Fruit fly (Drosophila melanogaster) whole organism, prepupa: ENCODE data around the gene Sgt.

Experiments
- CG10631 ChIP-seq: fragments of 200-800 bp; sonication (Bioruptor generic); optimal IDR thresholded peaks from 2 replicates; lab custom pipeline; 2016; ENCODE audit warnings: missing biosample characterization, missing genetic modification characterization
- CG10669 ChIP-seq: fragments of 200-800 bp; sonication (Bioruptor generic); optimal IDR thresholded peaks from 3 replicates; lab custom pipeline; 2018; ENCODE audit warnings: missing biosample characterization, mild to moderate bottlenecking, missing genetic modification characterization, moderate library complexity
- CG11294 ChIP-seq: fragments of 200-800 bp; sonication (Bioruptor generic); IDR thresholded peaks from 2 replicates; pipeline ENCODE4 v1.3.6; 2022; ENCODE audit warnings: missing biosample characterization, missing genetic modification characterization
- CG11762 ChIP-seq: fragments of 200-800 bp; sonication (Bioruptor generic); optimal IDR thresholded peaks from 3 replicates; lab custom pipeline; 2016; ENCODE audit warnings: missing biosample characterization, missing genetic modification characterization; ENCODE audit not compliant: insufficient read depth
- CG15336 ChIP-seq: fragments of 200-800 bp; sonication (Bioruptor generic); IDR thresholded peaks from 2 replicates; pipeline ENCODE4 v1.3.6; 2022; ENCODE audit warnings: missing biosample characterization, missing genetic modification characterization
- CG16779 ChIP-seq: fragments of 200-800 bp; sonication (Bioruptor generic); optimal IDR thresholded peaks from 3 replicates; lab custom pipeline; 2017; ENCODE audit warnings: missing biosample characterization, mild to moderate bottlenecking, missing genetic modification characterization
- CG3032 ChIP-seq: fragments of 200-800 bp; optimal IDR thresholded peaks from 2 replicates; lab custom pipeline; 2019; ENCODE audit warnings: missing biosample characterization, mild to moderate bottlenecking, missing genetic modification characterization, moderate library complexity
- CG31627 ChIP-seq: fragments of 200-800 bp; sonication (Bioruptor generic); optimal IDR thresholded peaks from 3 replicates; lab custom pipeline; 2016; ENCODE audit warnings: missing biosample characterization, missing genetic modification characterization
- CG32006 ChIP-seq: fragments of 200-800 bp; sonication (Bioruptor generic); optimal IDR thresholded peaks from 3 replicates; lab custom pipeline; 2017; ENCODE audit warnings: missing biosample characterization, mild to moderate bottlenecking, missing genetic modification characterization
- CG34406 ChIP-seq: fragments of 200-800 bp; sonication (Bioruptor generic); optimal IDR thresholded peaks from 3 replicates; lab custom pipeline; 2016; ENCODE audit warnings: missing biosample characterization, missing genetic modification characterization
- CG4318 ChIP-seq: fragments of 200-800 bp; sonication (Bioruptor generic); optimal IDR thresholded peaks from 3 replicates; lab custom pipeline; 2017; ENCODE audit warnings: missing biosample characterization, mild to moderate bottlenecking, missing genetic modification characterization
- CG6163 ChIP-seq: fragments of 200-800 bp; sonication (Bioruptor generic); IDR thresholded peaks from 3 replicates; pipeline ENCODE4 v1.3.6; 2022; ENCODE audit warnings: missing biosample characterization, missing genetic modification characterization
- CG6276 ChIP-seq: fragments of 200-800 bp; sonication (Bioruptor generic); optimal IDR thresholded peaks from 2 replicates; lab custom pipeline; 2017; ENCODE audit warnings: missing biosample characterization, mild to moderate bottlenecking, missing genetic modification characterization
- CG6792 ChIP-seq: fragments of 200-800 bp; sonication (Bioruptor generic); optimal IDR thresholded peaks from 3 replicates; lab custom pipeline; 2016; ENCODE audit warnings: missing biosample characterization, missing genetic modification characterization
- CG6854 ChIP-seq: fragments of 200-800 bp; sonication (Bioruptor generic); optimal IDR thresholded peaks from 2 replicates; lab custom pipeline; 2017; ENCODE audit warnings: missing biosample characterization, mild to moderate bottlenecking, missing genetic modification characterization
- CG8119 ChIP-seq: fragments of 200-800 bp; sonication (Bioruptor generic); IDR thresholded peaks from 3 replicates; pipeline ENCODE4 v1.3.6; 2022; ENCODE audit warnings: missing biosample characterization, missing genetic modification characterization
- CG8632 ChIP-seq: fragments of 200-800 bp; sonication (Bioruptor generic); optimal IDR thresholded peaks from 3 replicates; lab custom pipeline; 2016; ENCODE audit warnings: missing biosample characterization, missing genetic modification characterization
- CG9139 ChIP-seq: fragments of 200-800 bp; sonication (Bioruptor generic); optimal IDR thresholded peaks from 3 replicates; lab custom pipeline; 2017; ENCODE audit warnings: missing biosample characterization, mild to moderate bottlenecking, missing genetic modification characterization
- Eip75B ChIP-seq: fragments of 200-800 bp; sonication (Bioruptor generic); optimal IDR thresholded peaks from 3 replicates; lab custom pipeline; 2016; ENCODE audit warnings: missing biosample characterization, missing genetic modification characterization
- Eip78C ChIP-seq: fragments of 200-800 bp; sonication (Bioruptor generic); peaks from one replicate; lab custom pipeline; 2016; ENCODE audit warnings: missing biosample characterization, missing genetic modification characterization
- Eip93F ChIP-seq: fragments of 200-800 bp; sonication (Bioruptor generic); optimal IDR thresholded peaks from 2 replicates; lab custom pipeline; 2016; ENCODE audit warnings: missing biosample characterization, mild to moderate bottlenecking, missing genetic modification characterization
- Ets21C ChIP-seq: fragments of 200-800 bp; sonication (Bioruptor generic); optimal IDR thresholded peaks from 3 replicates; lab custom pipeline; 2016; ENCODE audit warnings: missing biosample characterization, missing genetic modification characterization
- Ets96B ChIP-seq: fragments of 200-800 bp; optimal IDR thresholded peaks from 2 replicates; lab custom pipeline; 2019; ENCODE audit warnings: missing biosample characterization, mild to moderate bottlenecking, missing genetic modification characterization, moderate library complexity
- Gug ChIP-seq: fragments of 200-800 bp; sonication (Bioruptor generic); IDR thresholded peaks from 2 replicates; pipeline ENCODE4 v1.3.6; 2022; ENCODE audit warnings: missing biosample characterization, missing genetic modification characterization
- Hr38 ChIP-seq: sonication (Bioruptor generic); optimal IDR thresholded peaks from 2 replicates; lab custom pipeline; 2016; ENCODE audit warnings: missing biosample characterization, missing genetic modification characterization
- Hr4 ChIP-seq: fragments of 200-800 bp; sonication (Bioruptor generic); optimal IDR thresholded peaks from 3 replicates; lab custom pipeline; 2016; ENCODE audit warnings: missing biosample characterization, missing genetic modification characterization
- Lpt ChIP-seq: fragments of 200-800 bp; sonication (Bioruptor generic); optimal IDR thresholded peaks from 3 replicates; lab custom pipeline; 2016; ENCODE audit warnings: missing biosample characterization, missing genetic modification characterization
- Met ChIP-seq: fragments of 200-800 bp; sonication (Bioruptor generic); optimal IDR thresholded peaks from 3 replicates; lab custom pipeline; 2016; ENCODE audit warnings: missing biosample characterization, missing genetic modification characterization
- OdsH ChIP-seq: fragments of 200-800 bp; sonication (Bioruptor generic); optimal IDR thresholded peaks from 3 replicates; lab custom pipeline; 2016; ENCODE audit warnings: missing biosample characterization, missing genetic modification characterization
- Smox ChIP-seq: fragments of 200-800 bp; sonication (Bioruptor generic); optimal IDR thresholded peaks from 3 replicates; lab custom pipeline; 2016; ENCODE audit warnings: missing biosample characterization, missing genetic modification characterization
- Sox102F ChIP-seq: fragments of 200-800 bp; sonication (Bioruptor generic); optimal IDR thresholded peaks from 2 replicates; lab custom pipeline; 2016; ENCODE audit warnings: missing biosample characterization, mild to moderate bottlenecking, missing genetic modification characterization
- acj6 ChIP-seq: fragments of 200-800 bp; sonication (Bioruptor generic); optimal IDR thresholded peaks from 3 replicates; lab custom pipeline; 2016; ENCODE audit warnings: missing biosample characterization, missing genetic modification characterization
- cyc ChIP-seq: fragments of 200-800 bp; sonication (Bioruptor generic); optimal IDR thresholded peaks from 3 replicates; lab custom pipeline; 2016; ENCODE audit warnings: missing biosample characterization, missing genetic modification characterization
- dac ChIP-seq: fragments of 200-800 bp; sonication (Bioruptor generic); optimal IDR thresholded peaks from 2 replicates; lab custom pipeline; 2017; ENCODE audit warnings: missing biosample characterization, mild to moderate bottlenecking, missing genetic modification characterization
- dsx ChIP-seq: fragments of 200-800 bp; optimal IDR thresholded peaks from 3 replicates; lab custom pipeline; 2019; ENCODE audit warnings: missing biosample characterization, mild to moderate bottlenecking, missing genetic modification characterization, moderate library complexity; ENCODE audit not compliant: poor library complexity, severe bottlenecking
- eg ChIP-seq: fragments of 200-800 bp; sonication (Bioruptor generic); IDR thresholded peaks from 3 replicates; pipeline ENCODE4 v1.3.6; 2022; ENCODE audit warnings: missing biosample characterization, missing genetic modification characterization
- fd85E ChIP-seq: fragments of 200-800 bp; sonication (Bioruptor generic); optimal IDR thresholded peaks from 3 replicates; lab custom pipeline; 2016; ENCODE audit warnings: missing biosample characterization, missing genetic modification characterization
- fkh ChIP-seq: fragments of 200-800 bp; sonication (Bioruptor generic); optimal IDR thresholded peaks from 3 replicates; lab custom pipeline; 2017; ENCODE audit warnings: missing biosample characterization, mild to moderate bottlenecking, missing genetic modification characterization, moderate library complexity
- net ChIP-seq: fragments of 200-800 bp; sonication (Bioruptor generic); optimal IDR thresholded peaks from 3 replicates; lab custom pipeline; 2016; ENCODE audit warnings: missing biosample characterization, missing genetic modification characterization
- pdm3 ChIP-seq: fragments of 200-800 bp; sonication (Bioruptor generic); optimal IDR thresholded peaks from 3 replicates; lab custom pipeline; 2016; ENCODE audit warnings: missing biosample characterization, missing genetic modification characterization
- salr ChIP-seq, 2 experiments: fragments of 200-800 bp; sonication (Bioruptor generic); optimal IDR thresholded peaks; 3 replicates each; lab custom pipeline; 2016 to 2018; ENCODE audit warnings: missing biosample characterization in 2 of 2, missing genetic modification characterization in 2 of 2, mild to moderate bottlenecking in 1 of 2
- spab ChIP-seq: fragments of 200-800 bp; sonication (Bioruptor generic); optimal IDR thresholded peaks from 2 replicates; lab custom pipeline; 2017; ENCODE audit warnings: missing biosample characterization, mild to moderate bottlenecking, missing genetic modification characterization, missing genetic modification reagents
- ss ChIP-seq, 2 experiments: fragments of 200-800 bp; sonication (Bioruptor generic); optimal IDR thresholded peaks; 2 replicates in 1 of 2; 3 replicates in 1 of 2; lab custom pipeline; 2017 to 2018; ENCODE audit warnings: mild to moderate bottlenecking in 2 of 2, missing biosample characterization in 2 of 2, missing genetic modification characterization in 2 of 2, moderate library complexity in 1 of 2
- svp ChIP-seq: fragments of 200-800 bp; sonication (Bioruptor generic); peaks from one replicate; lab custom pipeline; 2016; ENCODE audit warnings: missing biosample characterization, missing genetic modification characterization
- vri ChIP-seq: fragments of 200-800 bp; sonication (Bioruptor generic); optimal IDR thresholded peaks from 3 replicates; lab custom pipeline; 2016; ENCODE audit warnings: missing biosample characterization, mild to moderate bottlenecking, missing genetic modification characterization

Gene Sgt

DNA sequence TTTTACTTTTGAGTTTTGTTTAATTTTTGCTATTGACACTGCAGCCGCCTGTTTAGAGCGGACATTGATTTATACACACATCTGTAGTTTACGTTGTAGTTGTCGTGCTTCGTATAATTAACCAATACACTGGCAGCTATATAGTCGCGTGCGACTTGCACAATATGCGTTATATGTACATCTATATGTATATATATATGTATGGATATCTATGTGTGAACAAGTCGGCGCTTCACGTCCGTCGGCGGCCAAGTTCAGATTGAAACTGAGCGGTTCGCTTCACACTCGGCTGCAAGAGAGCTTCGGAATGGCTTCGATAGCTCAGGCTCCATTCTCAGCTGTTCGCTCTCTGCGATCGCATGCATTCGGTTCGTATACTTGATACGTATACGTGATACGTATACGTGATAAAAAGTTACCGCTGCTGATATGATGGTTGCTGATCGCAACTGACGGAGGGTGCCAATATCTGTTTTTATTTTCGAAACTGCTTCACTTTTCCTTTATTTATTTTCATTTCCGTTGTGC, 43.4 kb upstream of the Sgt start (continued):
- TF ChIP-seq CG32006 (GFP tag; lab: Kevin White, UChicago) (no peak), Gug (peak; percentile 14; the same call in 1 of the 2 replicates), Sox102F (GFP tag; lab: Kevin White, UChicago) (peak; percentile 39), pdm3 (peak; percentile 7), svp (GFP tag; lab: Kevin White, UChicago) (peak; percentile 92), eg (GFP tag; lab: Robert Waterston, UW) (peak; percentile 72), CG3032 (peak; percentile 8), CG6163 (peak; percentile 64), CG15336 (GFP tag; lab: Robert Waterston, UW) (peak; percentile 59), fkh (GFP tag; lab: Kevin White, UChicago) (peak; percentile 65), acj6 (GFP tag; lab: Kevin White, UChicago) (no peak), Hr4 (GFP tag; lab: Kevin White, UChicago) (no peak), Hr38 (GFP tag; lab: Kevin White, UChicago) (no peak), vri (GFP tag; lab: Kevin White, UChicago) (peak; percentile 63), CG34406 (peak; percentile 1), CG6854 (GFP tag; lab: Kevin White, UChicago) (peak; percentile 25), Eip75B (GFP tag; lab: Kevin White, UChicago) (peak; percentile 41), OdsH (GFP tag; lab: Kevin White, UChicago) (no peak), salr (GFP tag; optimal IDR thresholded peaks at IDR 0.05; lab: Kevin White, UChicago) (peak; percentile 0 to 14), CG11294 (GFP tag; lab: Robert Waterston, UW) (no peak), ss (GFP tag; optimal IDR thresholded peaks at IDR 0.05; lab: Kevin White, UChicago) (peak; percentile 72 to 87)

DNA sequence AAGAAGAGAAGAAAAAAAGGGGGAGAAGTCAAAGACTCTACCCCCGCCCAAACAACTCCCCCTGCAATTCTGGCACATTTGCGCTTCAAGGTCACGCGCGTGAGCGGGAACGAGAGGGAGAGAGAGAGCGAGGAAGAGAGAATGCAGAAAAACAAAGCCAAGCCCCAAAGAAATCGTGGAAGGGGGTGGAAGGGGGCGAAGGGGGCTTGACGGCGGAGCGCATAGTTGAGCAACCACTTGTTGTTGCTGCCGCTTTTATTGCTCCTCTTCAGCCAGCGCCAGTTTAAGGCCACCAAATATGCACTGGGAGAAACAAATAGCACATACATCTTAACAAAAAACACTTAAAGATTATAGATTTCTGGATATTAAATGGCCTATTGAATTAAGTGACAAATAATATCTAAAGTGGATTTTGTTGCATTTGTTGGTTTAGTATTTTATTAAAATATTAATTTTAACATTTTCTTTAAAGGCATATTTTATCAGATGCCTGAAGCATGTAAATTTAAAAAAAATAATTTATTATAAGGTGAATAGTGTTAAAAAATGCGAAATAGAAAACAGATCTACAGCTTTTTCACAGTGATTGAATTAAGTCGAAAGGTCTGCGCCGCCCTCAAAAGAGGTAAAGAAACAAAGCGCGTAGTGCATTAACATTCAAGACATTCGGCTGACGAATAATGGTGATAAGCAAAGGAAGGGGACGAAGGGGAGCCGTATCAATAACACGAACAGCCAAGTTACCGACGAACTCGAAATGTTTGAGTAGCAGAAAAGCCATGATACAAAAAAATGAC, 41.4 kb upstream of the Sgt start:
- peak; percentile 20 to 90 for TF ChIP-seq salr (GFP tag; optimal IDR thresholded peaks at IDR 0.05; lab: Kevin White, UChicago)
- TF ChIP-seq Met (GFP tag; lab: Kevin White, UChicago), result peak; percentile 94
- peak; percentile 55 for TF ChIP-seq vri (GFP tag; lab: Kevin White, UChicago)
- TF ChIP-seq Eip93F (GFP tag; lab: Kevin White, UChicago), result peak; percentile 35
- peak; percentile 82 for TF ChIP-seq CG4318 (GFP tag; lab: Kevin White, UChicago)
- TF ChIP-seq Eip75B (GFP tag; lab: Kevin White, UChicago), result peak; percentile 85
- peak; percentile 87 for TF ChIP-seq CG16779 (tag; lab: Kevin White, UChicago)
- no peak for TF ChIP-seq CG9139 (GFP tag; lab: Kevin White, UChicago)
- TF ChIP-seq CG6854 (GFP tag; lab: Kevin White, UChicago), result peak; percentile 79
- peak; percentile 64 for TF ChIP-seq dsx (GFP tag; lab: Kevin White, UChicago)
- TF ChIP-seq Lpt, result peak; percentile 93
- TF ChIP-seq ss (GFP tag; optimal IDR thresholded peaks at IDR 0.05; lab: Kevin White, UChicago), result peak; percentile 59 to 84
- peak; percentile 87 for TF ChIP-seq CG6276 (GFP tag; lab: Kevin White, UChicago)
- peak; percentile 91 for TF ChIP-seq CG34406
- TF ChIP-seq cyc (GFP tag; lab: Kevin White, UChicago), result peak; percentile 70
- peak; percentile 94 for TF ChIP-seq CG8119 (GFP tag; lab: Robert Waterston, UW)
- TF ChIP-seq fd85E (GFP tag; lab: Kevin White, UChicago), result peak; percentile 85
- peak; percentile 73 for TF ChIP-seq Sox102F (GFP tag; lab: Kevin White, UChicago)
- TF ChIP-seq Hr38 (GFP tag; lab: Kevin White, UChicago), result no peak
- peak; percentile 97 for TF ChIP-seq CG8632 (GFP tag; lab: Kevin White, UChicago)
- peak; percentile 98 for TF ChIP-seq spab (GFP tag; lab: Kevin White, UChicago)
- peak; percentile 95 for TF ChIP-seq acj6 (GFP tag; lab: Kevin White, UChicago)
- TF ChIP-seq CG31627 (GFP tag; lab: Kevin White, UChicago), result peak; percentile 83
- peak; percentile 84 for TF ChIP-seq OdsH (GFP tag; lab: Kevin White, UChicago)
- peak; percentile 95 for TF ChIP-seq CG11762 (GFP tag; lab: Kevin White, UChicago)
- TF ChIP-seq CG6163, result peak; percentile 90
- TF ChIP-seq dac (GFP tag; lab: Kevin White, UChicago), result peak; percentile 68
- TF ChIP-seq pdm3, result peak; percentile 86
- peak; percentile 46 for TF ChIP-seq Ets21C (GFP tag; lab: Kevin White, UChicago)
- TF ChIP-seq Eip78C (GFP tag; lab: Kevin White, UChicago), result peak; percentile 94
- TF ChIP-seq Smox, result peak; percentile 77
- peak; percentile 97 for TF ChIP-seq CG10669 (GFP tag; lab: Kevin White, UChicago)
- TF ChIP-seq CG6792 (GFP tag; lab: Kevin White, UChicago), result peak; percentile 93
- peak; percentile 62 for TF ChIP-seq Ets96B (tag; lab: Kevin White, UChicago)
- TF ChIP-seq Hr4 (GFP tag; lab: Kevin White, UChicago), result peak; percentile 66
- TF ChIP-seq CG3032, result peak; percentile 99
- peak; percentile 73 for TF ChIP-seq net
- peak; percentile 86 for TF ChIP-seq CG11294 (GFP tag; lab: Robert Waterston, UW)
- peak; percentile 90 for TF ChIP-seq CG10631 (GFP tag; lab: Kevin White, UChicago)
